Fruit fly (Drosophila melanogaster) whole organism: ENCODE results near the gene CG14657.

ENCODE experiments used
- CG8478 ChIP-seq: fragments of >200 bp; optimal IDR thresholded peaks from 2 replicates; lab custom pipeline; 2018; ENCODE audit warnings: inconsistent platforms
- EcR ChIP-seq, 2 experiments: fragments of >200 bp; optimal IDR thresholded peaks; 2 replicates each; lab custom pipeline; 2017; ENCODE audit warnings: missing biosample characterization in 2 of 2, missing genetic modification characterization in 2 of 2, missing genetic modification reagents in 2 of 2
- psq ChIP-seq: fragments of >200 bp; optimal IDR thresholded peaks from 2 replicates; lab custom pipeline; 2017
- usp ChIP-seq: fragments of >200 bp; optimal IDR thresholded peaks from 2 replicates; lab custom pipeline; 2017; ENCODE audit warnings: missing biosample characterization, missing genetic modification characterization, mixed read lengths

dm6 chr3R:4866073-4866472 lies 44.8 kb upstream of the CG14657 start:
- TF ChIP-seq psq (lab: Kevin White, UChicago) (no peak), CG8478 (no peak), usp (GFP tag; lab: Kevin White, UChicago) (no peak), EcR (GFP tag; optimal IDR thresholded peaks at IDR 0.05; lab: Kevin White, UChicago) (no peak)
